Worm (Caenorhabditis elegans) whole organism, late embryonic: ENCODE measurements around the gene bcl-7.

Experiments used
- C08G9.2 ChIP-seq: sonication (generic microtip); optimal IDR thresholded peaks from 2 replicates; lab custom pipeline; 2016; ENCODE audit warnings: mild to moderate bottlenecking, missing genetic modification characterization, moderate library complexity, missing compliant biosample characterization
- C38D4.7 ChIP-seq: fragments of 200-800 bp; sonication (Bioruptor generic); optimal IDR thresholded peaks from 2 replicates; lab custom pipeline; 2018; ENCODE audit warnings: mild to moderate bottlenecking, missing genetic modification characterization, moderate library complexity, missing compliant biosample characterization
- F13H6.1 ChIP-seq: sonication (generic microtip); optimal IDR thresholded peaks from 2 replicates; lab custom pipeline; 2016; ENCODE audit warnings: missing genetic modification characterization, missing compliant biosample characterization
- Y22D7AL.16 ChIP-seq: sonication (generic microtip); optimal IDR thresholded peaks from 2 replicates; lab custom pipeline; 2016; ENCODE audit warnings: missing genetic modification characterization, missing compliant biosample characterization
- ahr-1 ChIP-seq: sonication (generic microtip); optimal IDR thresholded peaks from 2 replicates; lab custom pipeline; 2016; ENCODE audit warnings: missing genetic modification characterization, missing compliant biosample characterization
- ama-1 ChIP-seq: fragments of 150-350 bp; optimal IDR thresholded peaks from 2 replicates; lab custom pipeline; 2014
- ceh-14 ChIP-seq: sonication (generic microtip); optimal IDR thresholded peaks from 2 replicates; lab custom pipeline; 2016; ENCODE audit warnings: missing genotype, missing genetic modification characterization, missing compliant biosample characterization
- ceh-19 ChIP-seq: fragments of 200-800 bp; sonication (Bioruptor generic); optimal IDR thresholded peaks from 2 replicates; lab custom pipeline; 2018; ENCODE audit warnings: mild to moderate bottlenecking, missing genetic modification characterization, missing compliant biosample characterization
- ceh-22 ChIP-seq: sonication (generic microtip); optimal IDR thresholded peaks from 2 replicates; lab custom pipeline; 2017; ENCODE audit warnings: missing biosample characterization, missing genetic modification characterization
- ceh-24 ChIP-seq: sonication (generic microtip); optimal IDR thresholded peaks from 2 replicates; lab custom pipeline; 2016; ENCODE audit warnings: mild to moderate bottlenecking, missing genetic modification characterization, missing compliant biosample characterization
- ceh-31 ChIP-seq: sonication (generic microtip); optimal IDR thresholded peaks from 2 replicates; lab custom pipeline; 2016; ENCODE audit warnings: missing genetic modification characterization, missing compliant biosample characterization
- ceh-34 ChIP-seq: sonication (generic microtip); optimal IDR thresholded peaks from 2 replicates; lab custom pipeline; 2016; ENCODE audit warnings: mild to moderate bottlenecking, missing genetic modification characterization, missing compliant biosample characterization
- ceh-6 ChIP-seq: fragments of 200-800 bp; sonication (Bioruptor generic); optimal IDR thresholded peaks from 2 replicates; lab custom pipeline; 2018; ENCODE audit warnings: mild to moderate bottlenecking, missing genetic modification characterization, missing compliant biosample characterization
- che-1 ChIP-seq: sonication (generic microtip); optimal IDR thresholded peaks from 2 replicates; lab custom pipeline; 2016; ENCODE audit warnings: mild to moderate bottlenecking, missing genetic modification characterization, missing compliant biosample characterization
- elt-4 ChIP-seq: sonication (generic microtip); optimal IDR thresholded peaks from 2 replicates; lab custom pipeline; 2016; ENCODE audit warnings: missing genetic modification characterization, missing compliant biosample characterization
- ets-4 ChIP-seq: sonication (generic microtip); optimal IDR thresholded peaks from 2 replicates; lab custom pipeline; 2016; ENCODE audit warnings: missing genetic modification characterization, missing compliant biosample characterization
- fkh-6 ChIP-seq: sonication (generic microtip); optimal IDR thresholded peaks from 2 replicates; lab custom pipeline; 2016; ENCODE audit warnings: missing genetic modification characterization, missing compliant biosample characterization
- gmeb-2 ChIP-seq: sonication (generic microtip); optimal IDR thresholded peaks from 2 replicates; lab custom pipeline; 2016; ENCODE audit warnings: missing genetic modification characterization, inconsistent platforms, missing compliant biosample characterization
- hlh-13 ChIP-seq: fragments of 200-800 bp; sonication (Bioruptor generic); optimal IDR thresholded peaks from 2 replicates; lab custom pipeline; 2018; ENCODE audit warnings: mild to moderate bottlenecking, missing genetic modification characterization, missing compliant biosample characterization
- hlh-15 ChIP-seq: sonication (generic microtip); optimal IDR thresholded peaks from 2 replicates; lab custom pipeline; 2016; ENCODE audit warnings: missing genetic modification characterization, missing compliant biosample characterization
- hlh-8 ChIP-seq: sonication (generic microtip); optimal IDR thresholded peaks from 2 replicates; lab custom pipeline; 2016; ENCODE audit warnings: missing genotype, missing genetic modification characterization, missing compliant biosample characterization
- lin-11 ChIP-seq: fragments of 200-800 bp; sonication (Bioruptor generic); optimal IDR thresholded peaks from 2 replicates; lab custom pipeline; 2018; ENCODE audit warnings: mild to moderate bottlenecking, missing genetic modification characterization, missing compliant biosample characterization
- madf-2 ChIP-seq: sonication (generic microtip); optimal IDR thresholded peaks from 2 replicates; lab custom pipeline; 2017; ENCODE audit warnings: missing genetic modification characterization, missing compliant biosample characterization
- mec-3 ChIP-seq: sonication (generic microtip); optimal IDR thresholded peaks from 2 replicates; lab custom pipeline; 2016; ENCODE audit warnings: borderline replicate concordance, missing genetic modification characterization, missing compliant biosample characterization
- nhr-11 ChIP-seq: fragments of 150-350 bp; optimal IDR thresholded peaks from 2 replicates; lab custom pipeline; 2014; ENCODE audit warnings: missing biosample characterization, missing genetic modification characterization
- odd-2 ChIP-seq: sonication (generic microtip); optimal IDR thresholded peaks from 2 replicates; lab custom pipeline; 2017; ENCODE audit warnings: antibody characterized with exemption, mild to moderate bottlenecking, missing genetic modification characterization, missing compliant biosample characterization
- pag-3 ChIP-seq: sonication (generic microtip); optimal IDR thresholded peaks from 2 replicates; lab custom pipeline; 2016; ENCODE audit warnings: missing compliant biosample characterization, missing genetic modification characterization, borderline replicate concordance
- pat-9 ChIP-seq: fragments of 200-800 bp; sonication (Bioruptor generic); optimal IDR thresholded peaks from 2 replicates; lab custom pipeline; 2018; ENCODE audit warnings: mild to moderate bottlenecking, missing genetic modification characterization, moderate library complexity, missing compliant biosample characterization
- pax-1 ChIP-seq: fragments of 150-350 bp; optimal IDR thresholded peaks from 2 replicates; lab custom pipeline; 2014; ENCODE audit warnings: missing biosample characterization, missing genetic modification characterization
- pha-2 ChIP-seq: sonication (generic microtip); optimal IDR thresholded peaks from 2 replicates; lab custom pipeline; 2017; ENCODE audit warnings: mild to moderate bottlenecking, missing genetic modification characterization, missing compliant biosample characterization
- pqm-1 ChIP-seq: sonication (generic microtip); optimal IDR thresholded peaks from 2 replicates; lab custom pipeline; 2016; ENCODE audit warnings: missing genetic modification characterization, missing compliant biosample characterization
- pros-1 ChIP-seq: fragments of 150-350 bp; optimal IDR thresholded peaks from 2 replicates; lab custom pipeline; 2014; ENCODE audit warnings: missing biosample characterization, missing genetic modification reagents, missing genetic modification characterization
- ref-2 ChIP-seq: sonication (generic microtip); optimal IDR thresholded peaks from 2 replicates; lab custom pipeline; 2016; ENCODE audit warnings: missing genetic modification characterization, missing compliant biosample characterization
- sdc-2 ChIP-seq: sonication (generic microtip); optimal IDR thresholded peaks from 2 replicates; lab custom pipeline; 2016; ENCODE audit warnings: missing genotype, missing genetic modification characterization, missing compliant biosample characterization
- sox-2 ChIP-seq: fragments of 200-800 bp; sonication (Bioruptor generic); IDR thresholded peaks from 2 replicates; pipeline ENCODE4 v1.3.6; 2022; ENCODE audit warnings: missing genetic modification reagents, missing genetic modification characterization, missing compliant biosample characterization
- unc-42 ChIP-seq: sonication (generic microtip); optimal IDR thresholded peaks from 2 replicates; lab custom pipeline; 2016; ENCODE audit warnings: missing genotype, missing genetic modification characterization, missing compliant biosample characterization
- ztf-16 ChIP-seq: sonication (generic microtip); optimal IDR thresholded peaks from 2 replicates; lab custom pipeline; 2017; ENCODE audit warnings: missing genetic modification characterization, missing compliant biosample characterization

bcl-7 gene

DNA sequence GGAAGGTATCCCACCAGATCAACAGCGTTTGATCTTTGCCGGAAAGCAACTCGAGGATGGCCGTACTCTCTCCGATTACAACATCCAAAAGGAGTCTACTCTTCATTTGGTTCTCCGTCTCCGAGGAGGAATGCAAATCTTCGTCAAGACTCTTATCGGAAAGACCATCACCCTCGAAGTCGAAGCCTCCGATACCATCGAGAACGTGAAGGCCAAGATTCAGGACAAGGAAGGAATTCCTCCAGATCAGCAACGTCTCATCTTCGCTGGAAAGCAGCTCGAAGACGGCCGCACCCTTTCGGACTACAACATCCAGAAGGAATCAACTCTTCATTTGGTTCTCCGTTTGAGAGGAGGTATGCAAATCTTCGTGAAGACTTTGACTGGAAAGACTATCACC, 16.2 kb downstream of the bcl-7 start:
- TF ChIP-seq nhr-11 (tag; lab: Kevin White, UChicago) = no peak
- no peak for TF ChIP-seq ceh-34 (tag; lab: Kevin White, UChicago)
- TF ChIP-seq ahr-1 (tag; lab: Kevin White, UChicago) = no peak
- TF ChIP-seq pha-2 (tag; lab: Kevin White, UChicago) = no peak
- TF ChIP-seq ceh-6 (GFP tag; lab: Kevin White, UChicago) = no peak
- TF ChIP-seq madf-2 (tag; lab: Kevin White, UChicago) = no peak
- TF ChIP-seq odd-2 (tag; lab: Kevin White, UChicago) = no peak
- no peak for TF ChIP-seq C08G9.2 (tag; lab: Kevin White, UChicago)
- no peak for TF ChIP-seq elt-4 (tag; lab: Kevin White, UChicago)
- TF ChIP-seq F13H6.1 (tag; lab: Kevin White, UChicago) = no peak
- TF ChIP-seq ztf-16 (tag; lab: Kevin White, UChicago) = no peak
- TF ChIP-seq sox-2 (GFP tag; lab: Robert Waterston, UW) = no peak
- TF ChIP-seq pat-9 (tag; lab: Kevin White, UChicago) = no peak
- TF ChIP-seq fkh-6 (tag; lab: Kevin White, UChicago) = no peak
- TF ChIP-seq pax-1 = no peak
- TF ChIP-seq gmeb-2 (tag; lab: Kevin White, UChicago) = no peak
- TF ChIP-seq, all 69 proteins: peak for 0

DNA sequence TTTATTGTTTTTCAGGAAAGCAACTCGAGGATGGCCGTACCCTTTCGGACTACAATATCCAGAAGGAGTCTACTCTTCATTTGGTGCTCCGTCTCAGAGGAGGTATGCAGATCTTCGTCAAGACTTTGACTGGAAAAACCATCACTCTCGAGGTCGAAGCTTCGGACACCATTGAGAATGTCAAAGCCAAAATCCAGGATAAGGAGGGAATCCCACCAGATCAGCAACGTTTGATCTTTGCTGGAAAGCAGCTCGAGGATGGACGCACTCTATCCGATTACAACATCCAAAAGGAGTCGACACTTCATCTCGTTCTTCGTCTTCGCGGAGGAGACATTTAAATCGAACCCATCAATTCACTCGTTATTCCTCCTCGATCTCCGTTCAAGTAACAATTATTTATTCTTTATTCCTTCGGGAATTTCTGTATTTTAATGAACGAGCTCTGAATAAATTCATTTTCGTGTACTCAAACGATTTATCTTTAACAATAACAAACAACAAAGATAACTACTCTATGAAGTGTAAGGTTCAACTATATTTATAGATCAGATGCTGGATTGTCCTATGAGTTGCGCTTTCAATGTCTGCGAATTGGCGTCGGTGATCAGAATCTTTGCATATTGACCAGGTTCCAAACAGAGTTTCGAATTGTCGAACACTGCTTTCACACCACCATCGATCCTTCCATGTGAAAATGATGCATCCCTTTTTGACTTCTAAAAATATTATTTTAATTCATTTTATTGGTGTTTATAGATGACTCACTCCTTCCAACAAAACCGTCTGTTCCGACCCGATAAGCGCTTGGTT, 17.7 kb downstream of the bcl-7 start:
- TF ChIP-seq ref-2 (tag; lab: Kevin White, UChicago) = no peak
- peak; percentile 86 for TF ChIP-seq ama-1

DNA sequence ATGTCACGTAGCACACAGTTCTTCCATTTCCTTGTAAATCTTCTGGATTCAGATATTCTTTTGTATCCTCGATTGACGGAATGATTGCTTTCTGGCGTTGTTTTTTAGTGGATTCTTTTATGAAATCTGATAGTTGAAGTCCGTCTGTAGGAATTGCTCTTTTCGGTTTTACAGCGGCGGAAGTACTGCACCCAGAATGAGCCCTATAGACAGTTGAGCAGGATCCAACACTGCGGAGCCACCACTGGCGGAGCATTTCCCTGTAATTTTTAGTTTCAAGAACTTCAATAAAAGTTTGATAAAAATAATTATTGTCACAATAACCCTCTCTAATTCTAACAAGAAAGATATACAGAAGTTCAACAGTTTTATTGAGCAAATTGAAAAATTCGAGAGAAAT, 20.0 kb downstream of the bcl-7 start, which contains the start of gene F25B5.5:
TSS of gene F25B5.5 (minus strand) at position 260 of the 400 bp plus-strand sequence.
- no peak for TF ChIP-seq pag-3
- TF ChIP-seq pqm-1 (tag; lab: Kevin White, UChicago) = no peak
- no peak for TF ChIP-seq ceh-24 (tag; lab: Kevin White, UChicago)
- no peak for TF ChIP-seq che-1 (tag; lab: Kevin White, UChicago)
- no peak for TF ChIP-seq hlh-13
- no peak for TF ChIP-seq C38D4.7

ce11 chrIII:5948162-5948933, 22.5 kb downstream of the bcl-7 start, which contains the start of the genes F25B5.6 and F25B5.3:
Gene F25B5.6 (minus strand): TSS chrIII:5948733.
Gene F25B5.3 (plus strand): TSS chrIII:5948883.
- TF ChIP-seq unc-42 (peak; percentile 35), mec-3 (no peak)

DNA sequence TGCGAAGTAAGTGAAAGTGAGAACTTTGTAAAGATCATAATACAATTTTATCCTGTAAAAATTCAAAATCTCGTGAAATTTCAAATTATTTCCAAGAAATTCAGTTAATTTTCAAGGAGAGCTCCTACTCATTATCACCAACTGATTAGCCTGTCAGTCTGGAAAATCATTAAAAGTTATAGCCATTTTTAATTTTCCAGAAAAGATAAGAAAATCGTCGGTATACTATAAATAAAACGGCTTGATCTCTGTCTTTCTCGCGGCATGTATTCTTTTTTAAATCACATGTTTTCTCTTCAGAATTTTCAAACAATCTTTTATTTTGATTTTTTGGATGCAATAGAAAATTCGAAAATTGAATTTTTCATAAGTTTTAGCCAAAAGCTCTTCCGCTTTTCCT, 23.1 kb downstream of the bcl-7 start:
- TF ChIP-seq hlh-15 (tag; lab: Kevin White, UChicago) (no peak), ceh-6 (GFP tag; lab: Kevin White, UChicago) (no peak), ceh-34 (tag; lab: Kevin White, UChicago) (no peak), pros-1 (no peak), ahr-1 (tag; lab: Kevin White, UChicago) (no peak), hlh-8 (tag; lab: Kevin White, UChicago) (no peak), ceh-22 (no peak), ceh-31 (tag; lab: Kevin White, UChicago) (no peak), ceh-14 (no peak), pax-1 (no peak), lin-11 (tag; lab: Kevin White, UChicago) (no peak), ref-2 (tag; lab: Kevin White, UChicago) (no peak), unc-42 (no peak), ceh-19 (no peak), Y22D7AL.16 (tag; lab: Kevin White, UChicago) (no peak), sdc-2 (tag; lab: Kevin White, UChicago) (no peak), ets-4 (tag; lab: Kevin White, UChicago) (no peak)
